Fruit fly (Drosophila melanogaster) whole organism, embryonic: ENCODE results near the gene CG10343.

Experiments used
- Asciz ChIP-seq: fragments of 200-800 bp; sonication (Bioruptor generic); optimal IDR thresholded peaks from 2 replicates; lab custom pipeline; 2017; ENCODE audit warnings: missing biosample characterization, mild to moderate bottlenecking, missing genetic modification characterization, missing genetic modification reagents
- CG10209 ChIP-seq: fragments of 200-800 bp; sonication (Bioruptor generic); optimal IDR thresholded peaks from 3 replicates; lab custom pipeline; 2017; ENCODE audit warnings: missing biosample characterization, mild to moderate bottlenecking, missing genetic modification characterization, missing genetic modification reagents
- CG10267 ChIP-seq: fragments of 200-800 bp; sonication (Bioruptor generic); optimal IDR thresholded peaks from 2 replicates; lab custom pipeline; 2018; ENCODE audit warnings: missing biosample characterization, mild to moderate bottlenecking, missing genetic modification characterization, moderate library complexity
- CG11723 ChIP-seq: fragments of 200-800 bp; sonication (Bioruptor generic); optimal IDR thresholded peaks from 2 replicates; lab custom pipeline; 2017; ENCODE audit warnings: missing biosample characterization, mild to moderate bottlenecking, missing genetic modification characterization
- CG14667 ChIP-seq: fragments of 200-800 bp; sonication (Bioruptor generic); IDR thresholded peaks from 2 replicates; pipeline ENCODE4 v1.3.6; 2022; ENCODE audit warnings: missing biosample characterization, missing genetic modification characterization
- CG15011 ChIP-seq: fragments of 200-800 bp; sonication (Bioruptor generic); optimal IDR thresholded peaks from 3 replicates; lab custom pipeline; 2018; ENCODE audit warnings: missing biosample characterization, mild to moderate bottlenecking, missing genetic modification characterization
- CG15073 ChIP-seq: fragments of 200-800 bp; sonication (Bioruptor generic); optimal IDR thresholded peaks from 2 replicates; lab custom pipeline; 2016; ENCODE audit warnings: missing biosample characterization, missing genetic modification characterization
- CG16815 ChIP-seq: fragments of 200-800 bp; sonication (Bioruptor generic); optimal IDR thresholded peaks from 3 replicates; lab custom pipeline; 2017; ENCODE audit warnings: missing biosample characterization, mild to moderate bottlenecking, missing genetic modification characterization
- CG17385 ChIP-seq: fragments of 200-800 bp; sonication (Bioruptor generic); optimal IDR thresholded peaks from 3 replicates; lab custom pipeline; 2018; ENCODE audit warnings: missing biosample characterization, mild to moderate bottlenecking, missing genetic modification characterization
- CG1832 ChIP-seq: fragments of 200-800 bp; sonication (Bioruptor generic); optimal IDR thresholded peaks from 2 replicates; lab custom pipeline; 2017; ENCODE audit warnings: missing biosample characterization, mild to moderate bottlenecking, missing genetic modification characterization, inconsistent platforms
- CG2116 ChIP-seq: fragments of 200-800 bp; sonication (Bioruptor generic); optimal IDR thresholded peaks from 3 replicates; lab custom pipeline; 2018; ENCODE audit warnings: missing biosample characterization, mild to moderate bottlenecking, missing genetic modification characterization
- CG2129 ChIP-seq: fragments of 200-800 bp; sonication (Bioruptor generic); IDR thresholded peaks from 2 replicates; pipeline ENCODE4 v1.3.6; 2022; ENCODE audit warnings: missing biosample characterization, missing genetic modification characterization; ENCODE audit not compliant: partially characterized antibody
- CG3065 ChIP-seq: fragments of 200-800 bp; sonication (Bioruptor generic); optimal IDR thresholded peaks from 2 replicates; lab custom pipeline; 2016; ENCODE audit warnings: missing biosample characterization, missing genetic modification characterization
- CG3726 ChIP-seq: fragments of 200-800 bp; sonication (Bioruptor generic); IDR thresholded peaks from 3 replicates; pipeline ENCODE4, ENCODE4 v1.3.6; 2022; ENCODE audit warnings: missing biosample characterization, missing genetic modification characterization
- CG43689 ChIP-seq: fragments of 200-800 bp; sonication (Bioruptor generic); IDR thresholded peaks from 2 replicates; pipeline ENCODE4 v1.3.6; 2022; ENCODE audit warnings: missing biosample characterization, missing genetic modification characterization
- CG5245 ChIP-seq: fragments of 200-800 bp; sonication (Bioruptor generic); optimal IDR thresholded peaks from 3 replicates; lab custom pipeline; 2016; ENCODE audit warnings: missing biosample characterization, missing genetic modification characterization
- CG6689 ChIP-seq: fragments of 200-800 bp; sonication (Bioruptor generic); IDR thresholded peaks from 2 replicates; pipeline ENCODE4 v1.3.6; 2022; ENCODE audit warnings: missing biosample characterization, missing genetic modification characterization
- CG7786 ChIP-seq: fragments of 200-800 bp; sonication (Bioruptor generic); optimal IDR thresholded peaks from 2 replicates; lab custom pipeline; 2016; ENCODE audit warnings: missing biosample characterization, missing genetic modification characterization
- CG7839 ChIP-seq: fragments of 200-800 bp; sonication (Bioruptor generic); optimal IDR thresholded peaks from 3 replicates; lab custom pipeline; 2018; ENCODE audit warnings: missing biosample characterization, mild to moderate bottlenecking, missing genetic modification characterization, moderate library complexity
- CG9727 ChIP-seq: fragments of 200-800 bp; sonication (Bioruptor generic); optimal IDR thresholded peaks from 3 replicates; lab custom pipeline; 2017; ENCODE audit warnings: missing biosample characterization, mild to moderate bottlenecking, missing genetic modification characterization
- Dek ChIP-seq: fragments of 200-800 bp; sonication (Bioruptor generic); optimal IDR thresholded peaks from 3 replicates; lab custom pipeline; 2019; ENCODE audit warnings: missing biosample characterization, mild to moderate bottlenecking, missing genetic modification characterization, moderate library complexity
- Doc3 ChIP-seq: fragments of 200-800 bp; sonication (Bioruptor generic); IDR thresholded peaks from 3 replicates; pipeline ENCODE4 v1.3.6; 2022; ENCODE audit warnings: missing biosample characterization, missing genetic modification characterization; ENCODE audit not compliant: partially characterized antibody
- Dp ChIP-seq: fragments of 200-800 bp; sonication (Bioruptor generic); optimal IDR thresholded peaks from 2 replicates; lab custom pipeline; 2018; ENCODE audit warnings: missing biosample characterization, mild to moderate bottlenecking, missing genetic modification characterization, moderate library complexity
- Dref ChIP-seq: fragments of 200-800 bp; sonication (Bioruptor generic); IDR thresholded peaks from 2 replicates; pipeline ENCODE4 v1.3.6; 2022; ENCODE audit warnings: missing biosample characterization, missing genetic modification characterization
- E2f1 ChIP-seq: fragments of 200-800 bp; sonication (Bioruptor generic); IDR thresholded peaks from 2 replicates; pipeline ENCODE4 v1.3.6; 2022; ENCODE audit warnings: missing biosample characterization, missing genetic modification characterization
- MESR4 ChIP-seq: fragments of 200-800 bp; sonication (Bioruptor generic); optimal IDR thresholded peaks from 2 replicates; lab custom pipeline; 2018; ENCODE audit warnings: missing biosample characterization, mild to moderate bottlenecking, missing genetic modification characterization, moderate library complexity
- MTF-1 ChIP-seq: fragments of 200-800 bp; sonication (Bioruptor generic); optimal IDR thresholded peaks from 2 replicates; lab custom pipeline; 2018; ENCODE audit warnings: missing biosample characterization, mild to moderate bottlenecking, missing genetic modification characterization, borderline replicate concordance
- Rx ChIP-seq: fragments of 200-800 bp; sonication (Bioruptor generic); IDR thresholded peaks from 2 replicates; pipeline ENCODE4 v1.3.6; 2022; ENCODE audit warnings: missing biosample characterization, missing genetic modification characterization
- Scr ChIP-seq: fragments of 200-800 bp; sonication (Bioruptor generic); IDR thresholded peaks from 2 replicates; pipeline ENCODE4 v1.3.6; 2022; ENCODE audit warnings: missing biosample characterization, missing genetic modification characterization; ENCODE audit not compliant: partially characterized antibody
- Tbp ChIP-seq: fragments of >200 bp; optimal IDR thresholded peaks from 2 replicates; lab custom pipeline; 2018; ENCODE audit warnings: missing biosample characterization, missing genetic modification characterization
- aop ChIP-seq: fragments of 200-800 bp; sonication (Bioruptor generic); IDR thresholded peaks from 2 replicates; pipeline ENCODE4 v1.3.6; 2022; ENCODE audit warnings: missing biosample characterization, missing genetic modification characterization
- chif ChIP-seq, 2 experiments: fragments of 200-800 bp; sonication (Bioruptor generic); optimal IDR thresholded peaks; 3 replicates each; lab custom pipeline; 2016; ENCODE audit warnings: missing biosample characterization in 2 of 2, missing genetic modification characterization in 2 of 2
- chinmo ChIP-seq: fragments of 200-800 bp; sonication (Bioruptor generic); IDR thresholded peaks from 4 replicates; pipeline ENCODE4 v1.3.6; 2022; ENCODE audit warnings: missing biosample characterization, missing genetic modification characterization; ENCODE audit not compliant: partially characterized antibody
- fru ChIP-seq: fragments of >200 bp; optimal IDR thresholded peaks from 2 replicates; lab custom pipeline; 2017
- hb ChIP-seq: fragments of 200-800 bp; sonication (Bioruptor generic); IDR thresholded peaks from 3 replicates; pipeline ENCODE4 v1.3.6; 2022; ENCODE audit warnings: missing biosample characterization, missing genetic modification characterization; ENCODE audit not compliant: partially characterized antibody
- hth ChIP-seq: fragments of >200 bp; optimal IDR thresholded peaks from 2 replicates; lab custom pipeline; 2017; ENCODE audit warnings: inconsistent platforms
- kni ChIP-seq: fragments of 200-800 bp; sonication (Bioruptor generic); optimal IDR thresholded peaks from 3 replicates; lab custom pipeline; 2017; ENCODE audit warnings: mild to moderate bottlenecking, missing biosample characterization, missing genetic modification reagents, missing genetic modification characterization
- lmd ChIP-seq: fragments of 200-800 bp; sonication (Bioruptor generic); IDR thresholded peaks from 2 replicates; pipeline ENCODE4 v1.3.6; 2022; ENCODE audit warnings: missing biosample characterization, missing genetic modification characterization
- luna ChIP-seq: fragments of 200-800 bp; sonication (Bioruptor generic); optimal IDR thresholded peaks from 2 replicates; lab custom pipeline; 2016; ENCODE audit warnings: missing biosample characterization, missing genetic modification characterization
- p53 ChIP-seq: fragments of 200-800 bp; sonication (Bioruptor generic); optimal IDR thresholded peaks from 2 replicates; lab custom pipeline; 2016; ENCODE audit warnings: missing biosample characterization, missing genetic modification characterization
- pzg ChIP-seq: fragments of 200-800 bp; sonication (Bioruptor generic); optimal IDR thresholded peaks from 3 replicates; lab custom pipeline; 2018; ENCODE audit warnings: missing biosample characterization, mild to moderate bottlenecking, missing genetic modification characterization, moderate library complexity
- repo ChIP-seq: fragments of 200-800 bp; sonication (Bioruptor generic); optimal IDR thresholded peaks from 2 replicates; lab custom pipeline; 2016; ENCODE audit warnings: missing biosample characterization, missing genetic modification characterization
- shn ChIP-seq: fragments of 200-800 bp; sonication (Bioruptor generic); optimal IDR thresholded peaks from 3 replicates; lab custom pipeline; 2016; ENCODE audit warnings: missing biosample characterization, missing genetic modification characterization
- sim ChIP-seq: fragments of 200-800 bp; sonication (Bioruptor generic); IDR thresholded peaks from 2 replicates; pipeline ENCODE4 v1.3.6; 2022; ENCODE audit warnings: missing biosample characterization, missing genetic modification characterization
- slbo ChIP-seq: fragments of 200-800 bp; sonication (Bioruptor generic); IDR thresholded peaks from 2 replicates; pipeline ENCODE4 v1.3.6; 2022; ENCODE audit warnings: missing biosample characterization, missing genetic modification characterization
- slou ChIP-seq: fragments of 200-800 bp; sonication (Bioruptor generic); optimal IDR thresholded peaks from 3 replicates; lab custom pipeline; 2016; ENCODE audit warnings: missing biosample characterization, missing genetic modification characterization
- ssp ChIP-seq: fragments of 200-800 bp; sonication (Bioruptor generic); IDR thresholded peaks from 2 replicates; pipeline ENCODE4 v1.3.6; 2022; ENCODE audit warnings: missing biosample characterization, missing genetic modification characterization
- sug ChIP-seq: fragments of 200-800 bp; optimal IDR thresholded peaks from 2 replicates; lab custom pipeline; 2019; ENCODE audit warnings: missing biosample characterization, mild to moderate bottlenecking, missing genetic modification characterization, moderate library complexity
- zf30C ChIP-seq: fragments of 200-800 bp; sonication (Bioruptor generic); optimal IDR thresholded peaks from 3 replicates; lab custom pipeline; 2018; ENCODE audit warnings: missing biosample characterization, mild to moderate bottlenecking, missing genetic modification characterization

CG10343 gene

dm6 chr2L:18702721-18703488, at the start of gene CG10343, which contains the start of gene CG10376 (continued):
- TF ChIP-seq CG15011 (GFP tag; lab: Kevin White, UChicago): no peak
- peak; percentile 81 for TF ChIP-seq CG14667 (GFP tag; lab: Robert Waterston, UW)
- peak; percentile 76 for TF ChIP-seq E2f1 (GFP tag; lab: Robert Waterston, UW)
- TF ChIP-seq slbo: peak; percentile 93
- TF ChIP-seq Doc3 (GFP tag; lab: Robert Waterston, UW): no peak
- TF ChIP-seq CG7839 (tag; lab: Kevin White, UChicago): peak; percentile 95
- TF ChIP-seq CG9727 (GFP tag; lab: Kevin White, UChicago): peak; percentile 89
- peak; percentile 65 for TF ChIP-seq MESR4
- TF ChIP-seq CG6689: peak; percentile 89
- TF ChIP-seq slou (GFP tag; lab: Kevin White, UChicago): peak; percentile 81
- TF ChIP-seq CG11723 (GFP tag; lab: Kevin White, UChicago): peak; percentile 83
- TF ChIP-seq p53 (GFP tag; lab: Kevin White, UChicago): peak; percentile 34
- peak; percentile 81 for TF ChIP-seq CG2116
- TF ChIP-seq zf30C: no peak
- TF ChIP-seq Dref (GFP tag; lab: Robert Waterston, UW): peak; percentile 56
- TF ChIP-seq Dek (tag; lab: Kevin White, UChicago): peak; percentile 92
- peak; percentile 54 for TF ChIP-seq Asciz (GFP tag; lab: Kevin White, UChicago)
- TF ChIP-seq ssp (GFP tag; lab: Robert Waterston, UW): peak; percentile 99
- TF ChIP-seq sim (GFP tag; lab: Robert Waterston, UW): 0 out of 2 replicates have a peak, but pooled peaks have one; percentile 41
- TF ChIP-seq CG43689 (GFP tag; lab: Robert Waterston, UW): peak; percentile 54; the same call in 1 of the 2 replicates
- TF ChIP-seq CG1832 (GFP tag; lab: Kevin White, UChicago): no peak
- peak; percentile 95 for TF ChIP-seq sug (tag; lab: Kevin White, UChicago)
- TF ChIP-seq hth: no peak
- TF ChIP-seq lmd (GFP tag; lab: Robert Waterston, UW): peak; percentile 92
- peak; percentile 91 for TF ChIP-seq CG16815
- TF ChIP-seq Scr (GFP tag; lab: Robert Waterston, UW): 0 out of 2 replicates have a peak, but pooled peaks have one; percentile 16
- peak in 1 of 2 experiments; percentile 54 for TF ChIP-seq chif (GFP tag; optimal IDR thresholded peaks at IDR 0.05; lab: Kevin White, UChicago)
- no peak for TF ChIP-seq kni (GFP tag; lab: Kevin White, UChicago)
- TF ChIP-seq pzg (GFP tag; lab: Kevin White, UChicago): peak; percentile 52
- peak; percentile 29 for TF ChIP-seq CG7786 (GFP tag; lab: Kevin White, UChicago)
- TF ChIP-seq repo (GFP tag; lab: Kevin White, UChicago): no peak
- TF ChIP-seq Rx (GFP tag; lab: Robert Waterston, UW): peak; percentile 59
- no peak for TF ChIP-seq chinmo (GFP tag; lab: Robert Waterston, UW)
- TF ChIP-seq CG10209: peak; percentile 91
- no peak for TF ChIP-seq fru
- TF ChIP-seq CG3726 (GFP tag; lab: Robert Waterston, UW): peak; percentile 70; the same call in 2 of the 3 replicates
- peak; percentile 85 for TF ChIP-seq CG10267 (tag; lab: Kevin White, UChicago)
- peak; percentile 44 for TF ChIP-seq shn (GFP tag; lab: Kevin White, UChicago)
- peak; percentile 21 for TF ChIP-seq Dp
- peak; percentile 65 for TF ChIP-seq CG3065 (GFP tag; lab: Kevin White, UChicago)
- no peak for TF ChIP-seq CG2129 (GFP tag; lab: Robert Waterston, UW)
- peak; percentile 47 for TF ChIP-seq CG5245 (GFP tag; lab: Kevin White, UChicago)
- no peak for TF ChIP-seq aop
- TF ChIP-seq luna: no peak
- TF ChIP-seq hb (GFP tag; lab: Robert Waterston, UW): no peak
- TF ChIP-seq CG15073: peak; percentile 53
- peak; percentile 79 for TF ChIP-seq CG17385 (GFP tag; lab: Kevin White, UChicago)
- no peak for TF ChIP-seq Tbp
- TF ChIP-seq MTF-1 (GFP tag; lab: Kevin White, UChicago): no peak
